Fruit fly (Drosophila melanogaster): ENCODE data around the gene dpy.

Gene dpy

DNA sequence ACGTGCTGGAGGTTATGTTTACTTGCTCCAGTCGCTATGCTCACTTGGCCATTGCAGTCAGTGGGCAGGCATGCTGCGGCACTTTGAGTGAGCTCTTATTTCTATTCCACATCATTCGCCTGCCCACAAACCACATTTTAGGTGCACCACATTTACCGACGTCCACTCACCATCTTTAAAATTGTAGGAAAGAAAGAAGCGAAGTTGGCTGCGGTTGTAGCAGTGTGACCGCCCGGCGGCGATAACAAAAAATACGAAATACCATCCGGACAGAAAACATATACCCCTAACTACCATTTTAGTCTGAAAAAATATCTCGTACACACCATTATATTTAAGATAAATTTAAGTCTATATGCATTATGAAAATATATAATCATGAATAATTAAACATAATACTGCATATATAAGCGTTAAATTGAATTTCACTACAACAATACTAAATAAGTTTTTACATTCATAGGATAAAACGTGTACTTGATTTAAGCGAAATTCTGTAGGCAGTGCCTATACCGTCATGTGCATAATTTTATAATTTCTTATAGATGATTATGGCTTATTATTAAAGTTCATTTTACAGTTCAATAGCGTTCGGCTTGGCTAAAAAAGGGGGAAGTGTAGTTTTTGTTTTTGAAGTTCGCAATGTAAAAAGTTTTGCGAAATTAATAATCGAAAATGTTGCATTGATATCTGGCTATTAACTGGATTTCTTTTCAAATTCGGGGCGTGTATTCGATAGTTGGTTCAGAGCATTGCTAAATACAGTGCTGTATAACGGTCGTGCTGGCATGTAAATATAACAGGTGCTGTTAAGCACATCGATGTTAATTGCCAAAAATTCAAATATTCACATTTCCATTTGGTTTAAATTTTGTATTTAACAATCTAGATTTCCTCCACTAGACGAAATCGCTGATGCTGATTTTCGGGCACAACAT, 155.7 kb downstream of the dpy start, which contains the start of gene RpL27A:
RpL27A (minus strand) TSS at position 246 of the 938 bp plus-strand sequence.
- TF ChIP-seq CG8478 (optimal IDR thresholded peaks at IDR 0.05) = no peak
- TF ChIP-seq CTCF (optimal IDR thresholded peaks at IDR 0.05) = peak in 1 of 2 experiments; percentile 42

- no peak for TF ChIP-seq CG8478 (optimal IDR thresholded peaks at IDR 0.05)
These were observed 157.5 kb downstream of the dpy start, which contains the start of gene Gs1l for dm6 chr2L:4456539-4456994. Gs1l (minus strand) TSS chr2L:4456807.

- peak; percentile 57 to 70 for TF ChIP-seq CTCF (optimal IDR thresholded peaks at IDR 0.05)
- TF ChIP-seq CG8478 (optimal IDR thresholded peaks at IDR 0.05) = no peak
These were observed 160.0 kb downstream of the dpy start, which contains the start of the genes Secp43 and ND-B8 for dm6 chr2L:4454009-4454689. Secp43 (minus strand) TSS chr2L:4454453. ND-B8 (plus strand) TSS chr2L:4454626.

DNA sequence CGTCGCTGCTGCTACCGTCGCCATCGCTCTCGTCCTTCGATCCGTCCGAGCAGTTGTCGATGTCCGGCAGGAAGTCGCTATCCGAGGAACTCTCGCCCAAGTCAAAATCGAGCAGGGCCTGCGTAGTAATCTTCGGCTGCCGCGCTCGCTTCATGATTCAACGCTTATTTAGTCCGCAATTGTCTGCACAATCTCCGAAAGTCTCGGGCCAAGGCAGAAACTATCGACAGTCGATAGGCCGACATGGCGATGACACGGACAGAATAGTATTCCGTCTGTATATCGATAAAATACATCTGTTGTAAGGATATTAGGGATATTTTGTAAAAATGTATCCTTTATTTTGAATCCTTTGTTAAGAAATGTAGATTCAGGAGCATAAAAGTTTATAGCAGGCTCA, 161.3 kb downstream of the dpy start, which contains the start of gene CG15439:
CG15439 (minus strand) TSS at position 241 of the 400 bp plus-strand sequence.
- TF ChIP-seq CG8478 (optimal IDR thresholded peaks at IDR 0.05) (no peak), CTCF (optimal IDR thresholded peaks at IDR 0.05) (no peak)

- TF ChIP-seq CTCF (optimal IDR thresholded peaks at IDR 0.05) (no peak), CG8478 (optimal IDR thresholded peaks at IDR 0.05) (no peak)
These were observed 165.5 kb downstream of the dpy start, which contains the start of gene MFS18 for dm6 chr2L:4448582-4449016. MFS18 (minus strand) TSS chr2L:4448635.

- TF ChIP-seq CTCF (optimal IDR thresholded peaks at IDR 0.05) (no peak), CG8478 (optimal IDR thresholded peaks at IDR 0.05) (no peak)
These were observed 169.6 kb downstream of the dpy start, which contains the start of the genes morgue and Elp3 for dm6 chr2L:4444457-4444856. morgue (minus strand) TSS chr2L:4444680. Elp3 (plus strand) TSS chr2L:4444732.

dm6 chr2L:4442010-4442587, 172.0 kb downstream of the dpy start, which contains the start of the genes Sfp24F and CG15432:
Sfp24F (minus strand) TSS chr2L:4442060.
CG15432 (plus strand) TSS chr2L:4442320.
- TF ChIP-seq CTCF (optimal IDR thresholded peaks at IDR 0.05) (no peak), CG8478 (optimal IDR thresholded peaks at IDR 0.05) (no peak)

- no peak for TF ChIP-seq CTCF (optimal IDR thresholded peaks at IDR 0.05)
These were observed 173.0 kb downstream of the dpy start, which contains the start of gene CG15431 for dm6 chr2L:4440881-4441737. CG15431 (minus strand) TSS chr2L:4441282.

- no peak for TF ChIP-seq CTCF (optimal IDR thresholded peaks at IDR 0.05)
- no peak for TF ChIP-seq CG8478 (optimal IDR thresholded peaks at IDR 0.05)
These were observed 176.6 kb downstream of the dpy start, which contains the start of gene CG43056 for dm6 chr2L:4437487-4437886. CG43056 (plus strand) TSS chr2L:4437787.

dm6 chr2L:4433608-4434007, 180.5 kb downstream of the dpy start, which contains the start of the genes CG34177 and CG34178:
CG34177 (plus strand) TSS chr2L:4433908.
CG34178 (plus strand) TSS chr2L:4433908.
- TF ChIP-seq CTCF (optimal IDR thresholded peaks at IDR 0.05) (no peak), CG8478 (optimal IDR thresholded peaks at IDR 0.05) (no peak)
